Fruit fly (Drosophila melanogaster) whole organism, embryonic: Measurements from ENCODE around the gene CG11843.
A peak's percentile ranks its signal among the peaks of the same experiment; 100 is the strongest.

Source experiments
- ATbp ChIP-seq: fragments of 200-800 bp; sonication (Bioruptor generic); optimal IDR thresholded peaks from 2 replicates; lab custom pipeline; 2017; ENCODE audit warnings: missing biosample characterization, mild to moderate bottlenecking, missing genetic modification characterization, missing genetic modification reagents
- Awh ChIP-seq: fragments of 200-800 bp; sonication (Bioruptor generic); IDR thresholded peaks from 2 replicates; pipeline ENCODE4, ENCODE4 v1.3.6; 2022; ENCODE audit warnings: missing biosample characterization, missing genetic modification characterization
- B-H2 ChIP-seq: fragments of 200-800 bp; sonication (Bioruptor generic); optimal IDR thresholded peaks from 2 replicates; lab custom pipeline; 2018; ENCODE audit warnings: missing biosample characterization, mild to moderate bottlenecking, missing genetic modification characterization
- Bteb2 ChIP-seq: fragments of 200-800 bp; sonication (Bioruptor generic); optimal IDR thresholded peaks from 2 replicates; lab custom pipeline; 2016; ENCODE audit warnings: missing biosample characterization, missing genetic modification characterization
- CG10209 ChIP-seq: fragments of 200-800 bp; sonication (Bioruptor generic); optimal IDR thresholded peaks from 3 replicates; lab custom pipeline; 2017; ENCODE audit warnings: missing biosample characterization, mild to moderate bottlenecking, missing genetic modification characterization, missing genetic modification reagents
- CG10431 ChIP-seq: fragments of 200-800 bp; sonication (Bioruptor generic); optimal IDR thresholded peaks from 3 replicates; lab custom pipeline; 2018; ENCODE audit warnings: missing biosample characterization, mild to moderate bottlenecking, missing genetic modification characterization
- CG11456 ChIP-seq: fragments of 200-800 bp; sonication (Bioruptor generic); IDR thresholded peaks from 3 replicates; pipeline ENCODE4 v1.3.6; 2022; ENCODE audit warnings: missing biosample characterization, missing genetic modification characterization
- CG1233 ChIP-seq: fragments of 200-800 bp; sonication (Bioruptor generic); optimal IDR thresholded peaks from 4 replicates; lab custom pipeline; 2018; ENCODE audit warnings: missing biosample characterization, mild to moderate bottlenecking, missing genetic modification characterization
- CG13123 ChIP-seq: fragments of 200-800 bp; sonication (Bioruptor generic); optimal IDR thresholded peaks from 2 replicates; lab custom pipeline; 2016; ENCODE audit warnings: missing biosample characterization, missing genetic modification characterization
- CG14014 ChIP-seq: fragments of 200-800 bp; sonication (Bioruptor generic); IDR thresholded peaks from 2 replicates; pipeline ENCODE4 v1.3.6; 2022; ENCODE audit warnings: missing biosample characterization, missing genetic modification characterization
- CG17361 ChIP-seq: fragments of 200-800 bp; sonication (Bioruptor generic); IDR thresholded peaks from 3 replicates; pipeline ENCODE4 v1.3.6; 2022; ENCODE audit warnings: missing biosample characterization, missing genetic modification characterization
- CG1832 ChIP-seq: fragments of 200-800 bp; sonication (Bioruptor generic); optimal IDR thresholded peaks from 2 replicates; lab custom pipeline; 2017; ENCODE audit warnings: missing biosample characterization, mild to moderate bottlenecking, missing genetic modification characterization, inconsistent platforms
- CG3847 ChIP-seq: fragments of 200-800 bp; sonication (Bioruptor generic); IDR thresholded peaks from 2 replicates; pipeline ENCODE4 v1.3.6; 2022; ENCODE audit warnings: missing biosample characterization, missing genetic modification characterization
- CG6254 ChIP-seq: fragments of 200-800 bp; sonication (Bioruptor generic); optimal IDR thresholded peaks from 3 replicates; lab custom pipeline; 2017; ENCODE audit warnings: mild to moderate bottlenecking, missing biosample characterization, missing genetic modification reagents, missing genetic modification characterization
- CG6654 ChIP-seq: fragments of 200-800 bp; sonication (Bioruptor generic); optimal IDR thresholded peaks from 2 replicates; lab custom pipeline; 2017; ENCODE audit warnings: missing biosample characterization, mild to moderate bottlenecking, missing genetic modification characterization
- CG6791 ChIP-seq: fragments of 200-800 bp; sonication (Bioruptor generic); IDR thresholded peaks from 3 replicates; pipeline ENCODE4 v1.3.6; 2022; ENCODE audit warnings: missing biosample characterization, missing genetic modification characterization; ENCODE audit not compliant: partially characterized antibody
- CG6854 ChIP-seq: fragments of 200-800 bp; sonication (Bioruptor generic); optimal IDR thresholded peaks from 3 replicates; lab custom pipeline; 2017; ENCODE audit warnings: missing biosample characterization, mild to moderate bottlenecking, missing genetic modification characterization
- CG9932 ChIP-seq: fragments of 200-800 bp; sonication (Bioruptor generic); IDR thresholded peaks from 2 replicates; pipeline ENCODE4 v1.3.6; 2022; ENCODE audit warnings: missing biosample characterization, missing genetic modification characterization
- D19A ChIP-seq: fragments of 200-800 bp; optimal IDR thresholded peaks from 3 replicates; lab custom pipeline; 2019; ENCODE audit warnings: missing biosample characterization, mild to moderate bottlenecking, missing genetic modification characterization, moderate library complexity
- Dref ChIP-seq: fragments of 200-800 bp; sonication (Bioruptor generic); IDR thresholded peaks from 2 replicates; pipeline ENCODE4 v1.3.6; 2022; ENCODE audit warnings: missing biosample characterization, missing genetic modification characterization
- GATAe ChIP-seq: fragments of 200-800 bp; sonication (Bioruptor generic); conservative IDR thresholded peaks from 2 replicates; pipeline ENCODE4 v1.3.6; 2022; ENCODE audit warnings: missing biosample characterization, missing genetic modification characterization
- Med ChIP-seq: fragments of 200-800 bp; sonication (Bioruptor generic); peaks from one replicate; lab custom pipeline; 2016; ENCODE audit warnings: missing biosample characterization, missing genetic modification characterization, mild to moderate bottlenecking, inconsistent platforms, moderate library complexity
- NK7.1 ChIP-seq: fragments of 200-800 bp; sonication (Bioruptor generic); optimal IDR thresholded peaks from 3 replicates; lab custom pipeline; 2016; ENCODE audit warnings: missing biosample characterization, missing genetic modification characterization
- Nf-YB ChIP-seq: fragments of 200-800 bp; sonication (Bioruptor generic); optimal IDR thresholded peaks from 3 replicates; lab custom pipeline; 2019; ENCODE audit warnings: missing biosample characterization, mild to moderate bottlenecking, missing genetic modification characterization, moderate library complexity
- Ravus ChIP-seq: fragments of 200-800 bp; sonication (Bioruptor generic); IDR thresholded peaks from 2 replicates; pipeline ENCODE4 v1.3.6; 2022; ENCODE audit warnings: missing biosample characterization, missing genetic modification characterization
- Rfx ChIP-seq: fragments of 200-800 bp; sonication (Bioruptor generic); IDR thresholded peaks from 2 replicates; pipeline ENCODE4 v1.3.6; 2022; ENCODE audit warnings: missing biosample characterization, missing genetic modification characterization
- Xbp1 ChIP-seq: fragments of 200-800 bp; sonication (Bioruptor generic); optimal IDR thresholded peaks from 3 replicates; lab custom pipeline; 2016; ENCODE audit warnings: missing biosample characterization, mild to moderate bottlenecking, missing genetic modification characterization
- az2 ChIP-seq: fragments of 200-800 bp; sonication (Bioruptor generic); optimal IDR thresholded peaks from 3 replicates; lab custom pipeline; 2016; ENCODE audit warnings: missing biosample characterization, missing genetic modification characterization
- bigmax ChIP-seq: fragments of 200-800 bp; sonication (Bioruptor generic); optimal IDR thresholded peaks from 2 replicates; lab custom pipeline; 2018; ENCODE audit warnings: missing biosample characterization, mild to moderate bottlenecking, missing genetic modification characterization
- bowl ChIP-seq: fragments of 200-800 bp; sonication (Bioruptor generic); IDR thresholded peaks from 2 replicates; pipeline ENCODE4 v1.3.6; 2022; ENCODE audit warnings: missing biosample characterization, missing genetic modification characterization
- cg ChIP-seq: fragments of 200-800 bp; sonication (Bioruptor generic); optimal IDR thresholded peaks from 3 replicates; lab custom pipeline; 2019; ENCODE audit warnings: missing biosample characterization, mild to moderate bottlenecking, missing genetic modification characterization, moderate library complexity
- grn ChIP-seq: fragments of 200-800 bp; sonication (Bioruptor generic); optimal IDR thresholded peaks from 3 replicates; lab custom pipeline; 2017; ENCODE audit warnings: missing biosample characterization, missing genetic modification characterization
- knrl ChIP-seq: fragments of 200-800 bp; sonication (Bioruptor generic); IDR thresholded peaks from 3 replicates; pipeline ENCODE4 v1.3.6; 2022; ENCODE audit warnings: missing biosample characterization, missing genetic modification characterization; ENCODE audit not compliant: partially characterized antibody
- luna ChIP-seq: fragments of 200-800 bp; sonication (Bioruptor generic); optimal IDR thresholded peaks from 2 replicates; lab custom pipeline; 2016; ENCODE audit warnings: missing biosample characterization, missing genetic modification characterization
- onecut ChIP-seq: fragments of 200-800 bp; sonication (Bioruptor generic); IDR thresholded peaks from 2 replicates; pipeline ENCODE4 v1.3.6; 2022; ENCODE audit warnings: missing biosample characterization, missing genetic modification characterization
- org-1 ChIP-seq: fragments of 200-800 bp; sonication (Bioruptor generic); optimal IDR thresholded peaks from 2 replicates; lab custom pipeline; 2017; ENCODE audit warnings: missing biosample characterization, missing genetic modification characterization
- phol ChIP-seq: fragments of 200-800 bp; sonication (Bioruptor generic); optimal IDR thresholded peaks from 3 replicates; lab custom pipeline; 2018; ENCODE audit warnings: missing biosample characterization, mild to moderate bottlenecking, missing genetic modification characterization, moderate library complexity
- tll ChIP-seq, 2 experiments: fragments of 200-800 bp in 1 of 2; fragments of >200 bp in 1 of 2; sonication (Bioruptor generic) in 1 of 2; optimal IDR thresholded peaks; 2 replicates each; lab custom pipeline; 2017 to 2019; ENCODE audit warnings: missing biosample characterization in 2 of 2, missing genetic modification characterization in 2 of 2, mild to moderate bottlenecking in 1 of 2, moderate library complexity in 1 of 2
- ttk ChIP-seq: fragments of 200-800 bp; sonication (Bioruptor generic); IDR thresholded peaks from 2 replicates; pipeline ENCODE4 v2.1.2; 2022; ENCODE audit warnings: missing biosample characterization, missing genetic modification characterization
- zen ChIP-seq: fragments of 200-800 bp; sonication (Bioruptor generic); optimal IDR thresholded peaks from 3 replicates; lab custom pipeline; 2018; ENCODE audit warnings: missing biosample characterization, mild to moderate bottlenecking, missing genetic modification characterization, moderate library complexity

CG11843 gene

DNA sequence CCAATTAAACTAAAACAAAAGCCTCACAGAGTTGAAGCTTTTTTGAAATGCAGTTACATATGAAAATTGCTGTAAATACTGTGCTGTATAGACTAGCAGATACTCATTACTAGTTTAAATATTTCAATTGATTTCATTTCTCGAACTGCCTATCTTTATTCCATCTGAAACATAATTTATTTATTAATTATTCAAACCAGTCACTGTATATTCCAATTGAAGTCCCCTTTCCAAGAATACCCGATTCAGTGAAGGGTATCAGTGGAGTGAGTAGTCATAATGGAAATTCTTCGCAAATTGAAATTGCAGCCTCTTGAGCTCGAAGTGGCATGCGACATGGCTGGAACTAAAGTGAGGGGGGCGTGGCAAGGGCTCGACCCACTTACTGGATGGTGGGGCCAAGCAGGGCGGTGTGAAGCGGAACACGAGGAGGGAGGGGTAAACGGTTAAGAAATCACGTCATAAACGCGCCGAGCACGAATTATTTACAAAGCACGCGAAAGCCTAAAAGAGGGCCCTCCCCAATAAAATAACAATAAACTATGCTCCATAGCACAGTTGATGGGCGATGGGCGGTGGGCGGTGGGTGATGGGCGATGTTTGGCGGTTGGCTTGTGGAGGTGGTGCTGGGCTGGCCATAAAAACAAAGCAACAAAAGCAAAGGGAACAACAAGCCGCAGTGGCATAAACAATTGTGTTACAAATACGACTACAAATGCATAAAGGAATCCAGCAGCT, 49.1 kb upstream of the CG11843 start (continued):
- TF ChIP-seq Nf-YB (GFP tag; lab: Kevin White, UChicago): no peak
- TF ChIP-seq Awh (GFP tag; lab: Robert Waterston, UW): peak; percentile 49; the same call in 1 of the 2 replicates
- no peak for TF ChIP-seq cg (GFP tag; lab: Kevin White, UChicago)
- TF ChIP-seq CG6654 (GFP tag; lab: Kevin White, UChicago): no peak
- no peak for TF ChIP-seq bowl (GFP tag; lab: Robert Waterston, UW)
- TF ChIP-seq CG14014: no peak
- TF ChIP-seq ttk (GFP tag; lab: Robert Waterston, UW): peak; percentile 58
- no peak for TF ChIP-seq CG6254 (GFP tag; lab: Kevin White, UChicago)
- TF ChIP-seq tll (GFP tag; optimal IDR thresholded peaks at IDR 0.05; lab: Kevin White, UChicago): no peak
- no peak for TF ChIP-seq GATAe (GFP tag; lab: Robert Waterston, UW)
- no peak for TF ChIP-seq luna (GFP tag; lab: Kevin White, UChicago)
- no peak for TF ChIP-seq CG1832 (GFP tag; lab: Kevin White, UChicago)
- TF ChIP-seq CG6854 (GFP tag; lab: Kevin White, UChicago): no peak
- no peak for TF ChIP-seq CG9932 (GFP tag; lab: Robert Waterston, UW)
- no peak for TF ChIP-seq CG13123 (GFP tag; lab: Kevin White, UChicago)
- no peak for TF ChIP-seq Bteb2 (GFP tag; lab: Kevin White, UChicago)
- TF ChIP-seq grn: no peak
- peak; percentile 7 for TF ChIP-seq CG1233 (GFP tag; lab: Kevin White, UChicago)
- TF ChIP-seq org-1 (GFP tag; lab: Kevin White, UChicago): no peak
- peak; percentile 14 for TF ChIP-seq D19A (tag; lab: Kevin White, UChicago)
- TF ChIP-seq zen (tag; lab: Kevin White, UChicago): no peak
- peak; percentile 50; the same call in 1 of the 2 replicates for TF ChIP-seq Rfx (GFP tag; lab: Robert Waterston, UW)
- no peak for TF ChIP-seq NK7.1 (GFP tag; lab: Kevin White, UChicago)
- no peak for TF ChIP-seq knrl (GFP tag; lab: Robert Waterston, UW)
- no peak for TF ChIP-seq B-H2 (GFP tag; lab: Kevin White, UChicago)
- TF ChIP-seq az2 (GFP tag; lab: Kevin White, UChicago): no peak
- no peak for TF ChIP-seq Ravus (GFP tag; lab: Robert Waterston, UW)
- TF ChIP-seq Xbp1 (GFP tag; lab: Kevin White, UChicago): peak; percentile 36
- no peak for TF ChIP-seq CG10431
- TF ChIP-seq CG10209 (GFP tag; lab: Kevin White, UChicago): no peak
- no peak for TF ChIP-seq ATbp (GFP tag; lab: Kevin White, UChicago)
- peak; percentile 57; the same call in 2 of the 3 replicates for TF ChIP-seq CG17361 (GFP tag; lab: Robert Waterston, UW)
- TF ChIP-seq CG11456 (GFP tag; lab: Robert Waterston, UW): 0 out of 3 replicates have a peak, but pooled peaks have one; percentile 30
- no peak for TF ChIP-seq bigmax
- no peak for TF ChIP-seq CG6791 (GFP tag; lab: Robert Waterston, UW)
- TF ChIP-seq Dref (GFP tag; lab: Robert Waterston, UW): 0 out of 2 replicates have a peak, but pooled peaks have one; percentile 11
- TF ChIP-seq onecut: no peak
- TF ChIP-seq CG3847 (GFP tag; lab: Robert Waterston, UW): no peak
- TF ChIP-seq Med (GFP tag; lab: Kevin White, UChicago): peak; percentile 80
- TF ChIP-seq phol (tag; lab: Kevin White, UChicago): peak; percentile 39
